Worm (Caenorhabditis elegans) whole organism, L3 larva: ENCODE measurements around the gene R03G5.6.

Experiments used
- R02D3.7 ChIP-seq: fragments of 150-350 bp; optimal IDR thresholded peaks from 2 replicates; lab custom pipeline; 2014; ENCODE audit warnings: missing biosample characterization, missing genetic modification characterization
- ZK546.5 ChIP-seq: sonication (generic microtip); optimal IDR thresholded peaks from 2 replicates; lab custom pipeline; 2017; ENCODE audit warnings: missing biosample characterization, missing genetic modification characterization
- aly-2 ChIP-seq: fragments of 150-350 bp; optimal IDR thresholded peaks from 2 replicates; lab custom pipeline; 2014; ENCODE audit warnings: missing biosample characterization, missing genetic modification characterization
- ama-1 ChIP-seq: fragments of 150-350 bp; optimal IDR thresholded peaks from 2 replicates; lab custom pipeline; 2018
- ceh-16 ChIP-seq: sonication (generic microtip); optimal IDR thresholded peaks from 2 replicates; lab custom pipeline; 2017; ENCODE audit warnings: missing biosample characterization, missing genetic modification characterization
- ceh-28 ChIP-seq: fragments of 150-350 bp; optimal IDR thresholded peaks from 2 replicates; lab custom pipeline; 2014; ENCODE audit warnings: missing biosample characterization, missing genetic modification reagents, missing genetic modification characterization
- ceh-82 ChIP-seq: fragments of 150-350 bp; optimal IDR thresholded peaks from 2 replicates; lab custom pipeline; 2014; ENCODE audit warnings: missing biosample characterization, missing genetic modification characterization
- ceh-9 ChIP-seq: sonication (generic microtip); optimal IDR thresholded peaks from 2 replicates; lab custom pipeline; 2018; ENCODE audit warnings: missing biosample characterization, missing genetic modification characterization
- egl-27 ChIP-seq: sonication (generic microtip); optimal IDR thresholded peaks from 4 replicates; lab custom pipeline; 2017; ENCODE audit warnings: missing biosample characterization, missing genetic modification reagents, missing genetic modification characterization
- egl-5 ChIP-seq: fragments of 150-350 bp; optimal IDR thresholded peaks from 2 replicates; lab custom pipeline; 2017; ENCODE audit warnings: missing biosample characterization, missing genetic modification reagents, missing genetic modification characterization, inconsistent platforms
- elt-2 ChIP-seq: sonication (generic microtip); optimal IDR thresholded peaks from 2 replicates; lab custom pipeline; 2016; ENCODE audit warnings: missing genetic modification reagents, mild to moderate bottlenecking, missing genetic modification characterization, missing compliant biosample characterization
- eor-1 ChIP-seq, 2 experiments: fragments of 150-350 bp; optimal IDR thresholded peaks; 2 replicates each; lab custom pipeline; 2014 to 2018; ENCODE audit warnings: missing biosample characterization in 2 of 2, missing genetic modification characterization in 2 of 2
- fkh-10 ChIP-seq: sonication (generic microtip); optimal IDR thresholded peaks from 2 replicates; lab custom pipeline; 2017; ENCODE audit warnings: missing biosample characterization, missing genetic modification reagents, missing genetic modification characterization
- fkh-2 ChIP-seq: fragments of 150-350 bp; optimal IDR thresholded peaks from 2 replicates; lab custom pipeline; 2014; ENCODE audit warnings: missing biosample characterization, missing genetic modification reagents, missing genetic modification characterization
- hmg-11 ChIP-seq: sonication (generic microtip); optimal IDR thresholded peaks from 2 replicates; lab custom pipeline; 2016; ENCODE audit warnings: missing genetic modification characterization, missing compliant biosample characterization
- jun-1 ChIP-seq: fragments of 150-350 bp; optimal IDR thresholded peaks from 2 replicates; lab custom pipeline; 2014; ENCODE audit warnings: missing biosample characterization, missing genetic modification reagents, missing genetic modification characterization
- lin-15B ChIP-seq: fragments of 150-350 bp; optimal IDR thresholded peaks from 2 replicates; lab custom pipeline; 2014; ENCODE audit warnings: missing biosample characterization, missing genetic modification characterization
- lin-39 ChIP-seq: fragments of 150-350 bp; optimal IDR thresholded peaks from 2 replicates; lab custom pipeline; 2018; ENCODE audit warnings: missing biosample characterization, missing genetic modification reagents, missing genetic modification characterization
- lsy-12 ChIP-seq: sonication (generic microtip); optimal IDR thresholded peaks from 2 replicates; lab custom pipeline; 2016; ENCODE audit warnings: mild to moderate bottlenecking, missing genetic modification characterization, missing compliant biosample characterization
- mdl-1 ChIP-seq: fragments of 150-350 bp; optimal IDR thresholded peaks from 2 replicates; lab custom pipeline; 2014; ENCODE audit warnings: missing biosample characterization, missing genetic modification characterization
- mml-1 ChIP-seq: fragments of 150-350 bp; sonication (generic microtip); optimal IDR thresholded peaks from 3 replicates; lab custom pipeline; 2014; ENCODE audit warnings: missing biosample characterization, missing genetic modification characterization
- nfya-1 ChIP-seq: sonication (generic microtip); optimal IDR thresholded peaks from 2 replicates; lab custom pipeline; 2017; ENCODE audit warnings: missing genetic modification characterization, mild to moderate bottlenecking, missing compliant biosample characterization, antibody characterized with exemption, moderate library complexity; ENCODE audit not compliant: insufficient read depth
- nhr-12 ChIP-seq: fragments of 150-350 bp; optimal IDR thresholded peaks from 2 replicates; lab custom pipeline; 2014; ENCODE audit warnings: missing biosample characterization, missing genetic modification characterization
- nhr-23 ChIP-seq: fragments of 150-350 bp; optimal IDR thresholded peaks from 2 replicates; lab custom pipeline; 2014; ENCODE audit warnings: missing biosample characterization, missing genetic modification reagents, missing genetic modification characterization
- nhr-237 ChIP-seq: fragments of 150-350 bp; optimal IDR thresholded peaks from 2 replicates; lab custom pipeline; 2014; ENCODE audit warnings: missing biosample characterization, missing genetic modification characterization
- nhr-25 ChIP-seq: sonication (generic microtip); optimal IDR thresholded peaks from 2 replicates; lab custom pipeline; 2017; ENCODE audit warnings: missing biosample characterization, missing genetic modification characterization
- nhr-28 ChIP-seq: fragments of 150-350 bp; optimal IDR thresholded peaks from 2 replicates; lab custom pipeline; 2014; ENCODE audit warnings: missing biosample characterization, missing genetic modification characterization
- nhr-76 ChIP-seq: fragments of 150-350 bp; sonication (generic microtip); optimal IDR thresholded peaks from 5 replicates; lab custom pipeline; 2014; ENCODE audit warnings: missing biosample characterization, missing genetic modification characterization
- nhr-77 ChIP-seq: fragments of 150-350 bp; optimal IDR thresholded peaks from 2 replicates; lab custom pipeline; 2014; ENCODE audit warnings: missing biosample characterization, missing genetic modification characterization
- pha-4 ChIP-seq: fragments of 150-350 bp; optimal IDR thresholded peaks from 2 replicates; lab custom pipeline; 2014; ENCODE audit warnings: missing biosample characterization, missing genetic modification reagents, missing genetic modification characterization
- pqm-1 ChIP-seq: fragments of 150-350 bp; optimal IDR thresholded peaks from 2 replicates; lab custom pipeline; 2017; ENCODE audit warnings: missing biosample characterization, missing genetic modification characterization, inconsistent platforms
- sea-2 ChIP-seq: fragments of 150-350 bp; sonication (generic microtip); optimal IDR thresholded peaks from 4 replicates; lab custom pipeline; 2014; ENCODE audit warnings: missing biosample characterization, missing genetic modification reagents, missing genetic modification characterization
- snpc-4 ChIP-seq: fragments of 150-350 bp; optimal IDR thresholded peaks from 2 replicates; lab custom pipeline; 2014; ENCODE audit warnings: missing biosample characterization, missing genetic modification characterization
- unc-39 ChIP-seq: sonication (generic microtip); optimal IDR thresholded peaks from 4 replicates; lab custom pipeline; 2017; ENCODE audit warnings: missing biosample characterization, missing genetic modification characterization
- unc-62 ChIP-seq: fragments of 150-350 bp; sonication (generic microtip); optimal IDR thresholded peaks from 4 replicates; lab custom pipeline; 2014; ENCODE audit warnings: missing biosample characterization, missing genetic modification reagents, missing genetic modification characterization
- ztf-11 ChIP-seq: fragments of 150-350 bp; optimal IDR thresholded peaks from 2 replicates; lab custom pipeline; 2014; ENCODE audit warnings: missing biosample characterization, missing genetic modification characterization

The R03G5.6 gene

ce11 chrX:7809352-7810196, 7.2 kb downstream of the R03G5.6 start:
- TF ChIP-seq snpc-4 (peak; percentile 27), eor-1 (tag; optimal IDR thresholded peaks at IDR 0.05; lab: Kevin White, UChicago) (no peak), egl-27 (tag; lab: Kevin White, UChicago) (no peak), hmg-11 (tag; lab: Kevin White, UChicago) (peak; percentile 84), pha-4 (tag; lab: Kevin White, UChicago) (peak; percentile 80), R02D3.7 (tag; lab: Kevin White, UChicago) (no peak), nhr-237 (tag; lab: Kevin White, UChicago) (no peak), lin-15B (tag; lab: Kevin White, UChicago) (peak; percentile 37), fkh-10 (GFP tag; lab: Kevin White, UChicago) (no peak), ztf-11 (no peak), nhr-77 (tag; lab: Kevin White, UChicago) (no peak), mdl-1 (tag; lab: Kevin White, UChicago) (no peak), nhr-25 (tag; lab: Kevin White, UChicago) (peak; percentile 58), jun-1 (tag; lab: Kevin White, UChicago) (no peak), lin-39 (tag; lab: Kevin White, UChicago) (peak; percentile 65), ceh-28 (tag; lab: Kevin White, UChicago) (peak; percentile 56), nfya-1 (peak; percentile 68), ceh-9 (no peak), sea-2 (peak; percentile 38), aly-2 (tag; lab: Kevin White, UChicago) (no peak), elt-2 (tag; lab: Kevin White, UChicago) (peak; percentile 41), ZK546.5 (tag; lab: Kevin White, UChicago) (no peak), pqm-1 (peak; percentile 24), ceh-16 (no peak), unc-62 (GFP tag; lab: Kevin White, UChicago) (no peak), egl-5 (tag; lab: Kevin White, UChicago) (peak; percentile 19), nhr-23 (tag; lab: Kevin White, UChicago) (no peak)
- TF ChIP-seq, all 47 proteins: peak for 12

ce11 chrX:7808388-7808787, 8.3 kb downstream of the R03G5.6 start:
- TF ChIP-seq nfya-1 (no peak), ceh-16 (no peak), unc-39 (tag; lab: Kevin White, UChicago) (no peak), ceh-82 (no peak), ama-1 (peak; percentile 29), nhr-23 (tag; lab: Kevin White, UChicago) (no peak), elt-2 (tag; lab: Kevin White, UChicago) (no peak), ceh-28 (tag; lab: Kevin White, UChicago) (peak; percentile 66), pha-4 (tag; lab: Kevin White, UChicago) (peak; percentile 17), hmg-11 (tag; lab: Kevin White, UChicago) (no peak), nhr-28 (tag; lab: Kevin White, UChicago) (no peak)

DNA sequence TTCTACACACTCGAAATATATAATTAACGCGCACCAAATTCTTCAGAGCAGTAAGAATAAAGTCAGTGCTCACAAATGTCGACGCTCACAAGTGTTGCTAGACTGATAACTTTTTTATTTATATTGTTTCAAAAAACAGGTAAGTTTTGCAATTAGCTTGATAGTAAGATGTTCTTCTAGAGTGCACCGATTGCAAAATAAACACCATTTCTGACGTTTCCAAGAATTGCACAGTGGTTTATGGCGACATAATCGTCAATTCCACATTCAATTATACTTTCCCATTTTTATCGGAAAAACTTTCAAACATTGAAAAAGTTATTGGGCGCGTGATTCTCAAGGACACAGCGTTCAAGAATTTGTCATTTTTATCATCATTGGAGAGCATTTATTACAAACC, 16.4 kb downstream of the R03G5.6 start:
- TF ChIP-seq elt-2 (tag; lab: Kevin White, UChicago) (peak; percentile 1), lsy-12 (no peak)

- TF ChIP-seq unc-39 (tag; lab: Kevin White, UChicago) (no peak), pqm-1 (peak; percentile 43), ZK546.5 (tag; lab: Kevin White, UChicago) (no peak), pha-4 (tag; lab: Kevin White, UChicago) (peak; percentile 11), lin-39 (tag; lab: Kevin White, UChicago) (no peak), eor-1 (tag; optimal IDR thresholded peaks at IDR 0.05; lab: Kevin White, UChicago) (no peak), fkh-2 (tag; lab: Kevin White, UChicago) (no peak), snpc-4 (no peak), lsy-12 (no peak), ceh-16 (no peak), ceh-9 (no peak), elt-2 (tag; lab: Kevin White, UChicago) (peak; percentile 50), egl-27 (tag; lab: Kevin White, UChicago) (no peak), fkh-10 (GFP tag; lab: Kevin White, UChicago) (no peak), nhr-12 (tag; lab: Kevin White, UChicago) (no peak), aly-2 (tag; lab: Kevin White, UChicago) (no peak), mml-1 (tag; lab: Kevin White, UChicago) (no peak), unc-62 (GFP tag; lab: Kevin White, UChicago) (no peak), nhr-76 (tag; lab: Kevin White, UChicago) (no peak)
These were observed 17.0 kb downstream of the R03G5.6 start, which contains the start of gene gpx-7 for ce11 chrX:7799680-7800079. Gene gpx-7, minus strand, starts transcription at chrX:7799780.
